Worm (Caenorhabditis elegans): ENCODE data around the gene rmif-2.
"Not testable (repeated sequence)": the region's sequence is repeated elsewhere in the genome, so short reads cannot be mapped to it uniquely, and the experiment has no call there.

- not testable (repeated sequence) for TF ChIP-seq ceh-82 (tag; optimal IDR thresholded peaks at IDR 0.05); egl-27 (tag; optimal IDR thresholded peaks at IDR 0.05); fkh-10 (GFP tag; optimal IDR thresholded peaks at IDR 0.05); unc-39 (tag; optimal IDR thresholded peaks at IDR 0.05); unc-62 (GFP tag; optimal IDR thresholded peaks at IDR 0.05); pha-4 (tag; optimal IDR thresholded peaks at IDR 0.05); nhr-28 (tag; optimal IDR thresholded peaks at IDR 0.05); ama-1 (optimal IDR thresholded peaks at IDR 0.05)
Measured at ce11 chrIV:1187502-1187901, 5.1 kb downstream of the rmif-2 start, which contains the start of gene mdt-20.

Measured in whole organism, L3 larva.